Fruit fly (Drosophila melanogaster) whole organism, embryonic: ENCODE data around the gene Try29F.
A peak's percentile ranks its signal among the peaks of the same experiment; 100 is the strongest.

ENCODE experiments used
- Atf6 ChIP-seq: fragments of 200-800 bp; sonication (Bioruptor generic); IDR thresholded peaks from 2 replicates; pipeline ENCODE4 v1.3.6; 2022; ENCODE audit warnings: missing biosample characterization, missing genetic modification characterization
- B-H2 ChIP-seq: fragments of 200-800 bp; sonication (Bioruptor generic); optimal IDR thresholded peaks from 2 replicates; lab custom pipeline; 2018; ENCODE audit warnings: missing biosample characterization, mild to moderate bottlenecking, missing genetic modification characterization
- CG10209 ChIP-seq: fragments of 200-800 bp; sonication (Bioruptor generic); optimal IDR thresholded peaks from 3 replicates; lab custom pipeline; 2017; ENCODE audit warnings: missing biosample characterization, mild to moderate bottlenecking, missing genetic modification characterization, missing genetic modification reagents
- CG11456 ChIP-seq: fragments of 200-800 bp; sonication (Bioruptor generic); IDR thresholded peaks from 3 replicates; pipeline ENCODE4 v1.3.6; 2022; ENCODE audit warnings: missing biosample characterization, missing genetic modification characterization
- CG13123 ChIP-seq: fragments of 200-800 bp; sonication (Bioruptor generic); optimal IDR thresholded peaks from 2 replicates; lab custom pipeline; 2016; ENCODE audit warnings: missing biosample characterization, missing genetic modification characterization
- CG14050 ChIP-seq: fragments of 200-800 bp; sonication (Bioruptor generic); IDR thresholded peaks from 3 replicates; pipeline ENCODE4 v1.3.6; 2022; ENCODE audit warnings: missing biosample characterization, missing genetic modification characterization
- CG15269 ChIP-seq: fragments of 200-800 bp; sonication (Bioruptor generic); optimal IDR thresholded peaks from 2 replicates; lab custom pipeline; 2018; ENCODE audit warnings: missing biosample characterization, mild to moderate bottlenecking, missing genetic modification characterization, moderate library complexity
- CG16779 ChIP-seq: fragments of 200-800 bp; sonication (Bioruptor generic); IDR thresholded peaks from 2 replicates; pipeline ENCODE4 v1.3.6; 2022; ENCODE audit warnings: missing biosample characterization, missing genetic modification characterization
- CG17385 ChIP-seq: fragments of 200-800 bp; sonication (Bioruptor generic); optimal IDR thresholded peaks from 3 replicates; lab custom pipeline; 2018; ENCODE audit warnings: missing biosample characterization, mild to moderate bottlenecking, missing genetic modification characterization
- CG18011 ChIP-seq: fragments of 200-800 bp; sonication (Bioruptor generic); optimal IDR thresholded peaks from 2 replicates; lab custom pipeline; 2017; ENCODE audit warnings: missing biosample characterization, missing genetic modification characterization, mild to moderate bottlenecking, moderate library complexity, missing genotype
- CG18599 ChIP-seq: fragments of 200-800 bp; sonication (Bioruptor generic); optimal IDR thresholded peaks from 3 replicates; lab custom pipeline; 2017; ENCODE audit warnings: missing biosample characterization, missing genetic modification characterization, mild to moderate bottlenecking, moderate library complexity, missing genetic modification reagents
- CG6854 ChIP-seq: fragments of 200-800 bp; sonication (Bioruptor generic); optimal IDR thresholded peaks from 3 replicates; lab custom pipeline; 2017; ENCODE audit warnings: missing biosample characterization, mild to moderate bottlenecking, missing genetic modification characterization
- CG7271 ChIP-seq: fragments of 200-800 bp; sonication (Bioruptor generic); optimal IDR thresholded peaks from 2 replicates; lab custom pipeline; 2018; ENCODE audit warnings: missing biosample characterization, mild to moderate bottlenecking, missing genetic modification characterization, moderate library complexity
- CG7556 ChIP-seq: fragments of 200-800 bp; sonication (Bioruptor generic); optimal IDR thresholded peaks from 2 replicates; lab custom pipeline; 2017; ENCODE audit warnings: missing biosample characterization, mild to moderate bottlenecking, missing genetic modification characterization
- CG8359 ChIP-seq: fragments of 200-800 bp; sonication (Bioruptor generic); optimal IDR thresholded peaks from 2 replicates; lab custom pipeline; 2017; ENCODE audit warnings: missing biosample characterization, mild to moderate bottlenecking, missing genetic modification characterization, borderline replicate concordance
- CG8388 ChIP-seq: fragments of 200-800 bp; sonication (Bioruptor generic); optimal IDR thresholded peaks from 2 replicates; lab custom pipeline; 2019; ENCODE audit warnings: missing biosample characterization, mild to moderate bottlenecking, missing genetic modification characterization, moderate library complexity
- CG8944 ChIP-seq: fragments of 200-800 bp; sonication (Bioruptor generic); optimal IDR thresholded peaks from 3 replicates; lab custom pipeline; 2016; ENCODE audit warnings: missing biosample characterization, missing genetic modification characterization
- CG9437 ChIP-seq: fragments of 200-800 bp; sonication (Bioruptor generic); optimal IDR thresholded peaks from 2 replicates; lab custom pipeline; 2018; ENCODE audit warnings: missing biosample characterization, mild to moderate bottlenecking, missing genetic modification characterization
- Chrac-16 ChIP-seq: fragments of 200-800 bp; sonication (Bioruptor generic); optimal IDR thresholded peaks from 3 replicates; lab custom pipeline; 2016; ENCODE audit warnings: missing biosample characterization, missing genetic modification characterization
- Dbx ChIP-seq: fragments of 200-800 bp; sonication (Bioruptor generic); IDR thresholded peaks from 3 replicates; pipeline ENCODE4 v1.3.6; 2022; ENCODE audit warnings: missing biosample characterization, missing genetic modification characterization
- Doc2 ChIP-seq: fragments of 200-800 bp; sonication (Bioruptor generic); IDR thresholded peaks from 2 replicates; pipeline ENCODE4 v1.3.6; 2022; ENCODE audit warnings: missing biosample characterization, missing genetic modification characterization
- HmgZ ChIP-seq: fragments of 200-800 bp; sonication (Bioruptor generic); optimal IDR thresholded peaks from 2 replicates; lab custom pipeline; 2018; ENCODE audit warnings: missing biosample characterization, mild to moderate bottlenecking, missing genetic modification characterization
- Hr51 ChIP-seq, 2 experiments: fragments of 200-800 bp; sonication (Bioruptor generic); optimal IDR thresholded peaks; 2 replicates in 1 of 2; 3 replicates in 1 of 2; lab custom pipeline; 2016 to 2018; ENCODE audit warnings: missing biosample characterization in 2 of 2, missing genetic modification characterization in 2 of 2, mild to moderate bottlenecking in 1 of 2, moderate library complexity in 1 of 2
- Kr ChIP-seq: fragments of 200-800 bp; sonication (Bioruptor generic); optimal IDR thresholded peaks from 2 replicates; lab custom pipeline; 2017; ENCODE audit warnings: missing biosample characterization, mild to moderate bottlenecking, missing genetic modification characterization
- Lhr ChIP-seq: fragments of 200-800 bp; sonication (Bioruptor generic); optimal IDR thresholded peaks from 3 replicates; lab custom pipeline; 2017; ENCODE audit warnings: mild to moderate bottlenecking, missing biosample characterization, missing genetic modification reagents, missing genetic modification characterization
- Sox102F ChIP-seq: fragments of 200-800 bp; sonication (Bioruptor generic); optimal IDR thresholded peaks from 2 replicates; lab custom pipeline; 2018; ENCODE audit warnings: missing biosample characterization, mild to moderate bottlenecking, missing genetic modification characterization, moderate library complexity
- Spps ChIP-seq: fragments of 200-800 bp; sonication (Bioruptor generic); optimal IDR thresholded peaks from 2 replicates; lab custom pipeline; 2018; ENCODE audit warnings: missing biosample characterization, mild to moderate bottlenecking, missing genetic modification characterization
- Ssrp ChIP-seq: fragments of 200-800 bp; sonication (Bioruptor generic); optimal IDR thresholded peaks from 2 replicates; lab custom pipeline; 2018; ENCODE audit warnings: missing biosample characterization, mild to moderate bottlenecking, missing genetic modification characterization, moderate library complexity
- YL-1 ChIP-seq: fragments of 200-800 bp; sonication (Bioruptor generic); optimal IDR thresholded peaks from 3 replicates; lab custom pipeline; 2017; ENCODE audit warnings: missing biosample characterization, mild to moderate bottlenecking, missing genetic modification characterization
- ab ChIP-seq: fragments of 200-800 bp; sonication (Bioruptor generic); optimal IDR thresholded peaks from 2 replicates; lab custom pipeline; 2016; ENCODE audit warnings: missing biosample characterization, missing genetic modification characterization
- ara ChIP-seq: fragments of 200-800 bp; sonication (Bioruptor generic); IDR thresholded peaks from 2 replicates; pipeline ENCODE4 v1.3.6; 2022; ENCODE audit warnings: missing biosample characterization, missing genetic modification characterization
- bsh ChIP-seq, 2 experiments: fragments of 200-800 bp; sonication (Bioruptor generic); optimal IDR thresholded peaks; 2 replicates each; lab custom pipeline; 2017 to 2018; ENCODE audit warnings: mild to moderate bottlenecking in 2 of 2, missing biosample characterization in 2 of 2, missing genetic modification characterization in 2 of 2, moderate library complexity in 1 of 2
- cwo ChIP-seq: fragments of 200-800 bp; sonication (Bioruptor generic); optimal IDR thresholded peaks from 3 replicates; lab custom pipeline; 2017; ENCODE audit warnings: missing biosample characterization, missing genetic modification characterization, mild to moderate bottlenecking, moderate library complexity, missing genetic modification reagents
- dimm ChIP-seq: fragments of 200-800 bp; sonication (Bioruptor generic); IDR thresholded peaks from 2 replicates; pipeline ENCODE4 v1.3.6; 2022; ENCODE audit warnings: missing biosample characterization, missing genetic modification characterization
- exex ChIP-seq: fragments of 200-800 bp; sonication (Bioruptor generic); optimal IDR thresholded peaks from 4 replicates; lab custom pipeline; 2018; ENCODE audit warnings: missing biosample characterization, mild to moderate bottlenecking, missing genetic modification characterization, moderate library complexity
- fd3F ChIP-seq: fragments of 200-800 bp; sonication (Bioruptor generic); optimal IDR thresholded peaks from 2 replicates; lab custom pipeline; 2018; ENCODE audit warnings: missing biosample characterization, mild to moderate bottlenecking, missing genetic modification characterization, moderate library complexity
- gcm ChIP-seq: fragments of 200-800 bp; sonication (Bioruptor generic); optimal IDR thresholded peaks from 2 replicates; lab custom pipeline; 2019; ENCODE audit warnings: missing biosample characterization, mild to moderate bottlenecking, missing genetic modification characterization, moderate library complexity
- gem ChIP-seq: fragments of 200-800 bp; sonication (Bioruptor generic); optimal IDR thresholded peaks from 2 replicates; lab custom pipeline; 2019; ENCODE audit warnings: missing biosample characterization, mild to moderate bottlenecking, missing genetic modification characterization, moderate library complexity
- kah ChIP-seq: fragments of 200-800 bp; sonication (Bioruptor generic); optimal IDR thresholded peaks from 2 replicates; lab custom pipeline; 2018; ENCODE audit warnings: missing biosample characterization, mild to moderate bottlenecking, missing genetic modification characterization
- pho ChIP-seq: fragments of 200-800 bp; sonication (Bioruptor generic); optimal IDR thresholded peaks from 2 replicates; lab custom pipeline; 2016; ENCODE audit warnings: missing biosample characterization, missing genetic modification characterization
- run ChIP-seq: fragments of 200-800 bp; sonication (Bioruptor generic); optimal IDR thresholded peaks from 3 replicates; lab custom pipeline; 2018; ENCODE audit warnings: missing biosample characterization, mild to moderate bottlenecking, missing genetic modification characterization
- slp2 ChIP-seq: fragments of 200-800 bp; sonication (Bioruptor generic); optimal IDR thresholded peaks from 2 replicates; lab custom pipeline; 2016; ENCODE audit warnings: missing biosample characterization, missing genetic modification characterization
- stwl ChIP-seq: fragments of 200-800 bp; sonication (Bioruptor generic); optimal IDR thresholded peaks from 3 replicates; lab custom pipeline; 2018; ENCODE audit warnings: missing biosample characterization, mild to moderate bottlenecking, missing genetic modification characterization, moderate library complexity
- tup ChIP-seq: fragments of 200-800 bp; sonication (Bioruptor generic); optimal IDR thresholded peaks from 2 replicates; lab custom pipeline; 2016; ENCODE audit warnings: missing biosample characterization, mild to moderate bottlenecking, missing genetic modification characterization, moderate library complexity
- twi ChIP-seq: fragments of 200-800 bp; optimal IDR thresholded peaks from 2 replicates; lab custom pipeline; 2019; ENCODE audit warnings: missing biosample characterization, mild to moderate bottlenecking, missing genetic modification characterization, moderate library complexity
- unc-4 ChIP-seq: fragments of 200-800 bp; sonication (Bioruptor generic); IDR thresholded peaks from 2 replicates; pipeline ENCODE4 v1.3.6; 2022; ENCODE audit warnings: missing biosample characterization, missing genetic modification characterization; ENCODE audit not compliant: partially characterized antibody
- zen2 ChIP-seq: fragments of 200-800 bp; sonication (Bioruptor generic); IDR thresholded peaks from 3 replicates; pipeline ENCODE4 v1.3.6; 2022; ENCODE audit warnings: missing biosample characterization, missing genetic modification characterization; ENCODE audit not compliant: partially characterized antibody
- zfh2 ChIP-seq: fragments of 200-800 bp; sonication (Bioruptor generic); optimal IDR thresholded peaks from 2 replicates; lab custom pipeline; 2016; ENCODE audit warnings: missing biosample characterization, missing genetic modification characterization

Try29F gene

DNA sequence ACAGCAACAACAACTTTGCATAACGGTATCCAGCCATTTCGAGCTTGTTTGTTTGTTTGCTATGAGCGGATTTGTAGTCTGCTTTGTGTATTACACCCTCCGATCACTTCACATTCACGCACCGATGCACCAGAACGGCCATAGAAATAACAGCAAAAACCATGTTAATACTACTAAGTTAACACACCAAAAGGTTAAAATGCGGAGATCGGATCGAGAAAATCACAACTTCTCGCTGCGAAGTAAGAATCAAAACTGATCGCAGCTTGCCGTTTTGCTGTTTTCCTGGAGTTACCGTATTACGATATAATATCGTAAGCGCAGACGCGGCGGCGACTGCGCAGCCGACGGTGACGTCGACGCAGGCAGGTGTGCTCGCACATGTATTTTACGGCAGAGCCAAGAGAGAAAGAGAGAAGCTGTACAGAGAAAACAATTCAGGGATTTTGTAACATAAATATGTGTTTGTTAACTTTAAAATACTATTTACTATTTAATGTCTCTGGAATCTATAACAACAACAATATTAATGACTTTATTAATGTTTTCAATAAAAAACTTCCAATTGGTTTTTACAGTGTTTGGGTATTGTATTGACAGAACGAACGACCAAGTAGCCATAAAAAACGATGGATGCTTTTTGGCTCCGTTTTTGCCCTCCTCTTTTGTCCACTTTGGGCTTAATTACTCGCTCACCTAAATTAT, 13.6 kb upstream of the Try29F start, which contains the start of gene CG13101 (continued):
- peak; percentile 92 for TF ChIP-seq gcm
- TF ChIP-seq cwo: peak; percentile 89
- peak; percentile 87 for TF ChIP-seq Ssrp
- peak; percentile 97 for TF ChIP-seq gem
- peak; percentile 93 for TF ChIP-seq CG18599 (GFP tag; lab: Kevin White, UChicago)
- no peak for TF ChIP-seq unc-4 (GFP tag; lab: Robert Waterston, UW)
- TF ChIP-seq bsh (GFP tag; optimal IDR thresholded peaks at IDR 0.05; lab: Kevin White, UChicago): peak; percentile 81 to 96
- TF ChIP-seq run (tag; lab: Kevin White, UChicago): peak; percentile 85
- TF ChIP-seq fd3F: peak; percentile 92
- peak; percentile 85; the same call in 1 of the 2 replicates for TF ChIP-seq CG16779 (GFP tag; lab: Robert Waterston, UW)
- TF ChIP-seq exex (tag; lab: Kevin White, UChicago): peak; percentile 70
- TF ChIP-seq Lhr: peak; percentile 71
- no peak for TF ChIP-seq Kr (GFP tag; lab: Kevin White, UChicago)
- peak; percentile 91 for TF ChIP-seq Spps (tag; lab: Kevin White, UChicago)
- peak; percentile 86 to 94 for TF ChIP-seq Hr51 (GFP tag; optimal IDR thresholded peaks at IDR 0.05; lab: Kevin White, UChicago)
- peak; percentile 89 for TF ChIP-seq CG10209
- TF ChIP-seq Chrac-16 (GFP tag; lab: Kevin White, UChicago): peak; percentile 89
- peak; percentile 56 for TF ChIP-seq CG7271 (tag; lab: Kevin White, UChicago)
- TF ChIP-seq CG6854 (GFP tag; lab: Kevin White, UChicago): peak; percentile 87
- peak; percentile 79 for TF ChIP-seq CG8359 (GFP tag; lab: Kevin White, UChicago)
- TF ChIP-seq CG14050: peak; percentile 89
- peak; percentile 93 for TF ChIP-seq ara
- peak; percentile 72 for TF ChIP-seq dimm (GFP tag; lab: Robert Waterston, UW)
- TF ChIP-seq ab (GFP tag; lab: Kevin White, UChicago): no peak
- TF ChIP-seq Doc2: no peak
- peak; percentile 91 for TF ChIP-seq HmgZ (tag; lab: Kevin White, UChicago)
- TF ChIP-seq tup (GFP tag; lab: Kevin White, UChicago): peak; percentile 75
- TF ChIP-seq CG8388 (GFP tag; lab: Kevin White, UChicago): peak; percentile 94
- TF ChIP-seq slp2 (GFP tag; lab: Kevin White, UChicago): peak; percentile 83
- no peak; the same call in 1 of the 3 replicates for TF ChIP-seq CG11456 (GFP tag; lab: Robert Waterston, UW)
- TF ChIP-seq CG7556 (GFP tag; lab: Kevin White, UChicago): peak; percentile 95
- peak; percentile 68 for TF ChIP-seq kah (GFP tag; lab: Kevin White, UChicago)
- peak; percentile 24 for TF ChIP-seq stwl (tag; lab: Kevin White, UChicago)
- TF ChIP-seq YL-1: peak; percentile 61
- peak; percentile 82 for TF ChIP-seq CG9437 (GFP tag; lab: Kevin White, UChicago)
- peak; percentile 86 for TF ChIP-seq Sox102F (GFP tag; lab: Kevin White, UChicago)
- TF ChIP-seq CG18011: peak; percentile 63
- peak; percentile 95 for TF ChIP-seq CG15269 (tag; lab: Kevin White, UChicago)
- TF ChIP-seq pho (GFP tag; lab: Kevin White, UChicago): peak; percentile 91
- peak; percentile 89 for TF ChIP-seq CG17385 (GFP tag; lab: Kevin White, UChicago)
- no peak for TF ChIP-seq B-H2 (GFP tag; lab: Kevin White, UChicago)
- TF ChIP-seq Atf6 (GFP tag; lab: Robert Waterston, UW): peak; percentile 96
- no peak for TF ChIP-seq zen2 (GFP tag; lab: Robert Waterston, UW)
- peak; percentile 79 for TF ChIP-seq CG13123 (GFP tag; lab: Kevin White, UChicago)
- TF ChIP-seq Dbx (GFP tag; lab: Robert Waterston, UW): peak; percentile 95
- TF ChIP-seq CG8944 (GFP tag; lab: Kevin White, UChicago): peak; percentile 66
- peak; percentile 84 for TF ChIP-seq twi (tag; lab: Kevin White, UChicago)
- peak; percentile 66 for TF ChIP-seq zfh2 (GFP tag; lab: Kevin White, UChicago)
